Worm (Caenorhabditis elegans) whole organism, L4/young adult: Measurements from ENCODE around the gene R148.7.

ENCODE experiments used
- W03F9.2 ChIP-seq: fragments of 150-350 bp; optimal IDR thresholded peaks from 2 replicates; lab custom pipeline; 2014; ENCODE audit warnings: missing biosample characterization, missing genetic modification characterization
- dao-5 ChIP-seq: sonication (generic microtip); optimal IDR thresholded peaks from 2 replicates; lab custom pipeline; 2016; ENCODE audit warnings: missing genotype, missing genetic modification characterization, moderate library complexity, missing compliant biosample characterization
- him-1 ChIP-seq: sonication (generic microtip); optimal IDR thresholded peaks from 2 replicates; lab custom pipeline; 2016; ENCODE audit warnings: missing genotype, missing genetic modification reagents, missing genetic modification characterization, missing compliant biosample characterization

DNA sequence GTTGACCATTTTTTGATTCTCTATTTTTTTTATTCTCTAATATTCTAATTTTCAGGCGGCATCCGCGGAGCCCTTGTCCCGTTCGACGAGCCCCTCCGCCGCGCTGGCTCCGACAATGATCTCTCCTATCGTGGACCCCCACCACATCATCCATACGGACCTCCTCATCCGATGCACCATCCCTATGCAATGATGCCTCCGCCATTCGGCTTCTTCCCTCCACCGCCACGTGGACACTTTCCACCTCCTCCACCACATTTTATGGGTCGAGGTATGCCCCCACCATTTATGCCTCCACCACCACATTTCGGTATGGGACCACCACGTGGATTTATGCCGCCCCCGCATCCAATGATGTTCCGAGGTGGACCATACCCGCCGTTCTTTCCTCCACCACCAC, 28.9 kb downstream of the R148.7 start:
- TF ChIP-seq him-1 (tag; lab: Kevin White, UChicago) (no peak), dao-5 (tag; lab: Kevin White, UChicago) (no peak), W03F9.2 (tag; lab: Kevin White, UChicago) (no peak)
